Fruit fly (Drosophila melanogaster): ENCODE measurements around the gene Tbc1d15-17.

Gene Tbc1d15-17

dm6 chr2L:221939-222489 lies 15.0 kb downstream of the Tbc1d15-17 start (continued):
- peak; percentile 48 for TF ChIP-seq Fer1 (GFP tag; optimal IDR thresholded peaks at IDR 0.05)
- TF ChIP-seq eyg (GFP tag; optimal IDR thresholded peaks at IDR 0.05) = peak; percentile 4
- TF ChIP-seq D (optimal IDR thresholded peaks at IDR 0.05) = peak; percentile 34
- no peak for TF ChIP-seq D (GFP tag; optimal IDR thresholded peaks at IDR 0.05)
- no peak for TF ChIP-seq unpg (GFP tag; optimal IDR thresholded peaks at IDR 0.05)
- TF ChIP-seq Dad (GFP tag; optimal IDR thresholded peaks at IDR 0.05) = no peak
- no peak for TF ChIP-seq Gug (GFP tag; IDR thresholded peaks at IDR 0.05)
- TF ChIP-seq sc (optimal IDR thresholded peaks at IDR 0.05) = no peak
- TF ChIP-seq sc (GFP tag; optimal IDR thresholded peaks at IDR 0.05) = no peak
- TF ChIP-seq ham (GFP tag; IDR thresholded peaks at IDR 0.05) = no peak
- TF ChIP-seq pita (GFP tag; optimal IDR thresholded peaks at IDR 0.05) = no peak
- TF ChIP-seq CG8765 (GFP tag; IDR thresholded peaks at IDR 0.05) = 0 out of 2 replicates have a peak, but pooled peaks have one; percentile 11
- TF ChIP-seq nerfin-1 (tag; optimal IDR thresholded peaks at IDR 0.05) = peak; percentile 11
- 0 out of 2 replicates have a peak, but pooled peaks have one; percentile 11 for TF ChIP-seq gsb (GFP tag; IDR thresholded peaks at IDR 0.05)
- peak; percentile 80 for TF ChIP-seq CG12155 (GFP tag; optimal IDR thresholded peaks at IDR 0.05)
- no peak for TF ChIP-seq CkIIα-i1 (GFP tag; IDR thresholded peaks at IDR 0.05)
- TF ChIP-seq tll (GFP tag; optimal IDR thresholded peaks at IDR 0.05) = peak in 1 of 2 experiments; percentile 93
- peak; percentile 19 for TF ChIP-seq CG6254 (GFP tag; optimal IDR thresholded peaks at IDR 0.05)
- peak; percentile 22 for TF ChIP-seq sug (tag; optimal IDR thresholded peaks at IDR 0.05)
- TF ChIP-seq Hand (GFP tag; optimal IDR thresholded peaks at IDR 0.05) = no peak
- TF ChIP-seq NC2α (GFP tag; optimal IDR thresholded peaks at IDR 0.05) = peak; percentile 12
- TF ChIP-seq exex (tag; optimal IDR thresholded peaks at IDR 0.05) = no peak
- TF ChIP-seq CG8924 (tag; optimal IDR thresholded peaks at IDR 0.05) = peak; percentile 57
- TF ChIP-seq Xrp1 (GFP tag; IDR thresholded peaks at IDR 0.05) = peak; percentile 59
- no peak for TF ChIP-seq Bteb2 (GFP tag; optimal IDR thresholded peaks at IDR 0.05)
- no peak for TF ChIP-seq ftz-f1 (GFP tag; optimal IDR thresholded peaks at IDR 0.05)
- no peak for TF ChIP-seq CG14014 (GFP tag; IDR thresholded peaks at IDR 0.05)
- TF ChIP-seq CG18764 (GFP tag; optimal IDR thresholded peaks at IDR 0.05) = no peak
- no peak for TF ChIP-seq CG7372 (GFP tag; IDR thresholded peaks at IDR 0.05)
- no peak for TF ChIP-seq HmgD (GFP tag; optimal IDR thresholded peaks at IDR 0.05)
- peak; percentile 16 for TF ChIP-seq CG17912 (GFP tag; optimal IDR thresholded peaks at IDR 0.05)
- TF ChIP-seq lola (GFP tag; optimal IDR thresholded peaks at IDR 0.05) = no peak
- no peak for TF ChIP-seq CG18619 (GFP tag; optimal IDR thresholded peaks at IDR 0.05)
- no peak for TF ChIP-seq B-H2 (GFP tag; optimal IDR thresholded peaks at IDR 0.05)
- no peak for TF ChIP-seq esg (GFP tag; conservative IDR thresholded peaks at IDR 0.05)
- TF ChIP-seq da (GFP tag; optimal IDR thresholded peaks at IDR 0.05) = no peak
- TF ChIP-seq Hmx (GFP tag; optimal IDR thresholded peaks at IDR 0.05) = no peak
- TF ChIP-seq CG10431 (GFP tag; optimal IDR thresholded peaks at IDR 0.05) = no peak
- peak; percentile 13 for TF ChIP-seq CG2712 (tag; optimal IDR thresholded peaks at IDR 0.05)
- peak; percentile 98 for TF ChIP-seq kni (GFP tag; optimal IDR thresholded peaks at IDR 0.05)
- TF ChIP-seq ci (GFP tag; IDR thresholded peaks at IDR 0.05) = peak; percentile 40; the same call in 2 of the 3 replicates
- no peak for TF ChIP-seq CG32772 (GFP tag; IDR thresholded peaks at IDR 0.05)
- TF ChIP-seq CG14860 (GFP tag; IDR thresholded peaks at IDR 0.05; ENCODE audit: partially characterized antibody) = no peak
- peak; percentile 18 for TF ChIP-seq cwo (GFP tag; optimal IDR thresholded peaks at IDR 0.05)
- peak; percentile 4 for TF ChIP-seq slp2 (GFP tag; optimal IDR thresholded peaks at IDR 0.05)
- peak; percentile 97 for TF ChIP-seq chinmo (GFP tag; IDR thresholded peaks at IDR 0.05; ENCODE audit: partially characterized antibody)
- TF ChIP-seq CG32767 (GFP tag; IDR thresholded peaks at IDR 0.05) = no peak; the same call in 1 of the 2 replicates
- TF ChIP-seq chn (GFP tag; optimal IDR thresholded peaks at IDR 0.05) = no peak
- TF ChIP-seq CG4360 (GFP tag; IDR thresholded peaks at IDR 0.05) = peak; percentile 29; the same call in 1 of the 2 replicates
- peak; percentile 29; the same call in 1 of the 2 replicates for TF ChIP-seq bbx (GFP tag; IDR thresholded peaks at IDR 0.05; ENCODE audit: partially characterized antibody)
- no peak for TF ChIP-seq br (optimal IDR thresholded peaks at IDR 0.05)
